Fruit fly (Drosophila melanogaster) whole organism, embryonic: Measurements from ENCODE around the gene CkIIalpha-i3.

Experiments used
- Abd-B ChIP-seq: fragments of 200-800 bp; sonication (Bioruptor generic); optimal IDR thresholded peaks from 2 replicates; lab custom pipeline; 2018; ENCODE audit warnings: missing biosample characterization, mild to moderate bottlenecking, missing genetic modification characterization, moderate library complexity
- Adf1 ChIP-seq: fragments of 200-800 bp; sonication (Bioruptor generic); IDR thresholded peaks from 2 replicates; pipeline ENCODE4 v1.3.6; 2022; ENCODE audit warnings: missing biosample characterization, missing genetic modification characterization
- Atf6 ChIP-seq: fragments of 200-800 bp; sonication (Bioruptor generic); IDR thresholded peaks from 2 replicates; pipeline ENCODE4 v1.3.6; 2022; ENCODE audit warnings: missing biosample characterization, missing genetic modification characterization
- CG12071 ChIP-seq: fragments of 200-800 bp; sonication (Bioruptor generic); optimal IDR thresholded peaks from 3 replicates; lab custom pipeline; 2018; ENCODE audit warnings: missing biosample characterization, mild to moderate bottlenecking, missing genetic modification characterization
- CG13424 ChIP-seq: fragments of 200-800 bp; sonication (Bioruptor generic); optimal IDR thresholded peaks from 2 replicates; lab custom pipeline; 2019; ENCODE audit warnings: missing biosample characterization, mild to moderate bottlenecking, missing genetic modification characterization, moderate library complexity
- CG13775 ChIP-seq: fragments of 200-800 bp; sonication (Bioruptor generic); optimal IDR thresholded peaks from 3 replicates; lab custom pipeline; 2017; ENCODE audit warnings: missing biosample characterization, mild to moderate bottlenecking, missing genetic modification characterization
- CG15601 ChIP-seq: fragments of 200-800 bp; sonication (Bioruptor generic); optimal IDR thresholded peaks from 3 replicates; lab custom pipeline; 2019; ENCODE audit warnings: missing biosample characterization, mild to moderate bottlenecking, missing genetic modification characterization, moderate library complexity
- CG15696 ChIP-seq: fragments of 200-800 bp; sonication (Bioruptor generic); optimal IDR thresholded peaks from 2 replicates; lab custom pipeline; 2019; ENCODE audit warnings: missing biosample characterization, mild to moderate bottlenecking, missing genetic modification characterization, moderate library complexity
- CG1647 ChIP-seq: fragments of 200-800 bp; sonication (Bioruptor generic); optimal IDR thresholded peaks from 3 replicates; lab custom pipeline; 2016; ENCODE audit warnings: missing biosample characterization, missing genetic modification characterization
- CG17912 ChIP-seq: fragments of 200-800 bp; sonication (Bioruptor generic); optimal IDR thresholded peaks from 2 replicates; lab custom pipeline; 2018; ENCODE audit warnings: missing biosample characterization, mild to moderate bottlenecking, missing genetic modification characterization
- CG18764 ChIP-seq: fragments of 200-800 bp; sonication (Bioruptor generic); optimal IDR thresholded peaks from 3 replicates; lab custom pipeline; 2016; ENCODE audit warnings: missing biosample characterization, missing genetic modification characterization
- CG3065 ChIP-seq: fragments of 200-800 bp; sonication (Bioruptor generic); optimal IDR thresholded peaks from 2 replicates; lab custom pipeline; 2016; ENCODE audit warnings: missing biosample characterization, missing genetic modification characterization
- CG4328 ChIP-seq: fragments of 200-800 bp; sonication (Bioruptor generic); optimal IDR thresholded peaks from 3 replicates; lab custom pipeline; 2017; ENCODE audit warnings: missing biosample characterization, missing genetic modification reagents, missing genetic modification characterization
- CG6254 ChIP-seq: fragments of 200-800 bp; sonication (Bioruptor generic); optimal IDR thresholded peaks from 3 replicates; lab custom pipeline; 2017; ENCODE audit warnings: mild to moderate bottlenecking, missing biosample characterization, missing genetic modification reagents, missing genetic modification characterization
- CoRest ChIP-seq: fragments of 200-800 bp; sonication (Bioruptor generic); optimal IDR thresholded peaks from 3 replicates; lab custom pipeline; 2018; ENCODE audit warnings: missing biosample characterization, mild to moderate bottlenecking, missing genetic modification characterization, moderate library complexity
- Dll ChIP-seq: fragments of 200-800 bp; sonication (Bioruptor generic); IDR thresholded peaks from 4 replicates; pipeline ENCODE4 v1.3.6; 2022; ENCODE audit warnings: missing biosample characterization, missing genetic modification characterization; ENCODE audit not compliant: partially characterized antibody
- Eip74EF ChIP-seq, 2 experiments: fragments of 200-800 bp in 1 of 2; fragments of >200 bp in 1 of 2; sonication (Bioruptor generic) in 1 of 2; optimal IDR thresholded peaks; 2 replicates each; lab custom pipeline; 2017 to 2019; ENCODE audit warnings: missing biosample characterization in 2 of 2, missing genetic modification characterization in 2 of 2, mild to moderate bottlenecking in 1 of 2, moderate library complexity in 1 of 2
- Fer1 ChIP-seq: fragments of 200-800 bp; sonication (Bioruptor generic); optimal IDR thresholded peaks from 2 replicates; lab custom pipeline; 2017; ENCODE audit warnings: missing biosample characterization, mild to moderate bottlenecking, missing genetic modification characterization
- Gug ChIP-seq: fragments of 200-800 bp; sonication (Bioruptor generic); IDR thresholded peaks from 4 replicates; pipeline ENCODE4 v1.3.6; 2022; ENCODE audit warnings: missing biosample characterization, missing genetic modification characterization
- Hsf ChIP-seq: fragments of 200-800 bp; sonication (Bioruptor generic); optimal IDR thresholded peaks from 3 replicates; lab custom pipeline; 2016; ENCODE audit warnings: missing biosample characterization, missing genetic modification characterization
- Jarid2 ChIP-seq: fragments of 200-800 bp; sonication (Bioruptor generic); optimal IDR thresholded peaks from 3 replicates; lab custom pipeline; 2017; ENCODE audit warnings: mild to moderate bottlenecking, missing biosample characterization, missing genetic modification reagents, missing genetic modification characterization
- Meics ChIP-seq: fragments of 200-800 bp; sonication (Bioruptor generic); optimal IDR thresholded peaks from 2 replicates; lab custom pipeline; 2017; ENCODE audit warnings: missing biosample characterization, mild to moderate bottlenecking, missing genetic modification characterization
- Mes4 ChIP-seq: fragments of 200-800 bp; sonication (Bioruptor generic); optimal IDR thresholded peaks from 2 replicates; lab custom pipeline; 2016; ENCODE audit warnings: missing biosample characterization, missing genetic modification characterization
- Oli ChIP-seq: fragments of 200-800 bp; sonication (Bioruptor generic); optimal IDR thresholded peaks from 2 replicates; lab custom pipeline; 2018; ENCODE audit warnings: missing biosample characterization, mild to moderate bottlenecking, missing genetic modification characterization, moderate library complexity
- Ssrp ChIP-seq: fragments of 200-800 bp; sonication (Bioruptor generic); optimal IDR thresholded peaks from 2 replicates; lab custom pipeline; 2018; ENCODE audit warnings: missing biosample characterization, mild to moderate bottlenecking, missing genetic modification characterization, moderate library complexity
- ara ChIP-seq: fragments of 200-800 bp; sonication (Bioruptor generic); IDR thresholded peaks from 2 replicates; pipeline ENCODE4 v1.3.6; 2022; ENCODE audit warnings: missing biosample characterization, missing genetic modification characterization
- dm ChIP-seq: fragments of 200-800 bp; sonication (Bioruptor generic); optimal IDR thresholded peaks from 3 replicates; lab custom pipeline; 2016; ENCODE audit warnings: missing biosample characterization, missing genetic modification characterization
- ems ChIP-seq: fragments of 200-800 bp; sonication (Bioruptor generic); optimal IDR thresholded peaks from 3 replicates; lab custom pipeline; 2016; ENCODE audit warnings: missing biosample characterization, missing genetic modification characterization
- ftz-f1 ChIP-seq: fragments of 200-800 bp; sonication (Bioruptor generic); optimal IDR thresholded peaks from 2 replicates; lab custom pipeline; 2016; ENCODE audit warnings: missing biosample characterization, missing genetic modification characterization
- gsb ChIP-seq: fragments of 200-800 bp; sonication (Bioruptor generic); IDR thresholded peaks from 2 replicates; pipeline ENCODE4 v1.3.6; 2022; ENCODE audit warnings: missing biosample characterization, missing genetic modification characterization
- h ChIP-seq: fragments of >200 bp; optimal IDR thresholded peaks from 2 replicates; lab custom pipeline; 2017
- hbn ChIP-seq: fragments of 200-800 bp; sonication (Bioruptor generic); IDR thresholded peaks from 2 replicates; pipeline ENCODE4 v1.3.6; 2022; ENCODE audit warnings: missing biosample characterization, missing genetic modification characterization; ENCODE audit not compliant: partially characterized antibody
- ind ChIP-seq: fragments of 200-800 bp; sonication (Bioruptor generic); optimal IDR thresholded peaks from 3 replicates; lab custom pipeline; 2016; ENCODE audit warnings: missing biosample characterization, missing genetic modification characterization
- pan ChIP-seq, 4 experiments: fragments of >200 bp in 3 of 4; fragments of 200-800 bp in 1 of 4; sonication (Bioruptor generic) in 1 of 4; optimal IDR thresholded peaks in 3 of 4; IDR thresholded peaks in 1 of 4; 2 replicates each; pipeline versions ENCODE4 v1.3.6 to Lab custom; 2017 to 2022; ENCODE audit warnings: missing biosample characterization in 2 of 4, missing genetic modification characterization in 2 of 4, mixed read lengths in 1 of 4
- pho ChIP-seq: fragments of 200-800 bp; sonication (Bioruptor generic); optimal IDR thresholded peaks from 2 replicates; lab custom pipeline; 2016; ENCODE audit warnings: missing biosample characterization, missing genetic modification characterization
- phol ChIP-seq: fragments of 200-800 bp; sonication (Bioruptor generic); optimal IDR thresholded peaks from 3 replicates; lab custom pipeline; 2018; ENCODE audit warnings: missing biosample characterization, mild to moderate bottlenecking, missing genetic modification characterization, moderate library complexity
- ranshi ChIP-seq: fragments of 200-800 bp; sonication (Bioruptor generic); IDR thresholded peaks from 2 replicates; pipeline ENCODE4 v1.3.6; 2022; ENCODE audit warnings: missing biosample characterization, missing genetic modification characterization
- rib ChIP-seq: fragments of 200-800 bp; sonication (Bioruptor generic); IDR thresholded peaks from 2 replicates; pipeline ENCODE4 v1.3.6; 2022; ENCODE audit warnings: missing biosample characterization, missing genetic modification characterization
- ro ChIP-seq: fragments of 200-800 bp; sonication (Bioruptor generic); IDR thresholded peaks from 2 replicates; pipeline ENCODE4 v1.3.6; 2022; ENCODE audit warnings: missing biosample characterization, missing genetic modification characterization
- slbo ChIP-seq: fragments of 200-800 bp; sonication (Bioruptor generic); IDR thresholded peaks from 2 replicates; pipeline ENCODE4 v1.3.6; 2022; ENCODE audit warnings: missing biosample characterization, missing genetic modification characterization
- sug ChIP-seq: fragments of 200-800 bp; optimal IDR thresholded peaks from 2 replicates; lab custom pipeline; 2019; ENCODE audit warnings: missing biosample characterization, mild to moderate bottlenecking, missing genetic modification characterization, moderate library complexity
- usp ChIP-seq: fragments of >200 bp; optimal IDR thresholded peaks from 2 replicates; lab custom pipeline; 2017; ENCODE audit warnings: missing biosample characterization, missing genetic modification characterization

The CkIIalpha-i3 gene

DNA sequence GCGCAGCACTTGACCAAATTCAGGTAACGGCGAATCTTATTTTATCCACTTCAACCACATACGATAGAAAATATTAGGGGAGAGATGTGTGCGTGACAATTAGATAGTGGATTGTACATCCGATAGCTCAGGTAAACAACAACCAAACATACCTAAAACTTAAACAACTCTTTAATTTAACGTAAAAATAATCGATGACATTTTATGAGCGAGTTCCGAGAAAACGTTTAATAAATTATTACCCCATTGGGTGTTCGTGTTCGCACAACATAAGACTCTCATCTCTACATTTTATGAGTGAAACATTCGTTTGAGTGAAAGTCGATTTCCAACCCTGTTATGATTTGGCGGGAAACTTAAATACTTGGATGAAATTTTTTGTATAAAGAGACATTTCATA lies 30.1 kb downstream of the CkIIalpha-i3 start, which contains the start of gene CG17129 (continued):
- peak; percentile 79 for TF ChIP-seq CoRest (tag; lab: Kevin White, UChicago)
- TF ChIP-seq slbo, result peak; percentile 84
- no peak for TF ChIP-seq Adf1 (GFP tag; lab: Robert Waterston, UW)
- peak; percentile 82 for TF ChIP-seq ara (GFP tag; lab: Robert Waterston, UW)
- TF ChIP-seq CG3065 (GFP tag; lab: Kevin White, UChicago), result peak; percentile 31
- TF ChIP-seq pan (optimal IDR thresholded peaks at IDR 0.05; lab: Kevin White, UChicago), result no peak
- TF ChIP-seq pan (GFP tag; optimal IDR thresholded peaks at IDR 0.05 in 1 of 2, IDR thresholded peaks at IDR 0.05 in 1 of 2), result peak in 1 of 2 experiments; percentile 70
- peak; percentile 82 for TF ChIP-seq ind (GFP tag; lab: Kevin White, UChicago)
- peak; percentile 72 for TF ChIP-seq Mes4
- no peak for TF ChIP-seq h (lab: Kevin White, UChicago)
- TF ChIP-seq Abd-B (GFP tag; lab: Kevin White, UChicago), result peak; percentile 76
- TF ChIP-seq CG1647 (GFP tag; lab: Kevin White, UChicago), result peak; percentile 77
- no peak for TF ChIP-seq ems (GFP tag; lab: Kevin White, UChicago)
- TF ChIP-seq ftz-f1 (GFP tag; lab: Kevin White, UChicago), result no peak
- TF ChIP-seq usp (GFP tag; lab: Kevin White, UChicago), result no peak
- TF ChIP-seq gsb (GFP tag; lab: Robert Waterston, UW), result no peak
- peak; percentile 82 for TF ChIP-seq CG15601 (tag; lab: Kevin White, UChicago)
- peak; percentile 83 for TF ChIP-seq CG15696 (tag; lab: Kevin White, UChicago)
- TF ChIP-seq Dll (GFP tag; lab: Robert Waterston, UW), result peak; percentile 99
- peak; percentile 78 for TF ChIP-seq CG13775
- peak; percentile 78 for TF ChIP-seq CG13424 (tag; lab: Kevin White, UChicago)
- no peak for TF ChIP-seq ro (GFP tag; lab: Robert Waterston, UW)
- peak; percentile 43; the same call in 1 of the 2 replicates for TF ChIP-seq rib (GFP tag; lab: Robert Waterston, UW)
- TF ChIP-seq Ssrp (tag; lab: Kevin White, UChicago), result peak; percentile 63
- TF ChIP-seq sug (tag; lab: Kevin White, UChicago), result no peak
- peak; percentile 61 for TF ChIP-seq CG18764
- peak; percentile 56 for TF ChIP-seq dm
- peak; percentile 67; the same call in 1 of the 2 replicates for TF ChIP-seq Atf6 (GFP tag; lab: Robert Waterston, UW)
- TF ChIP-seq CG6254 (GFP tag; lab: Kevin White, UChicago), result no peak
- peak in 1 of 2 experiments; percentile 47 for TF ChIP-seq Eip74EF (GFP tag; optimal IDR thresholded peaks at IDR 0.05; lab: Kevin White, UChicago)
- TF ChIP-seq phol (tag; lab: Kevin White, UChicago), result peak; percentile 83
- TF ChIP-seq Jarid2 (GFP tag; lab: Kevin White, UChicago), result peak; percentile 32
- TF ChIP-seq CG17912, result peak; percentile 2
- TF ChIP-seq CG12071 (GFP tag; lab: Kevin White, UChicago), result peak; percentile 39
- TF ChIP-seq Gug (GFP tag; lab: Robert Waterston, UW), result peak; percentile 85
- TF ChIP-seq Hsf (GFP tag; lab: Kevin White, UChicago), result peak; percentile 71
- TF ChIP-seq pho (GFP tag; lab: Kevin White, UChicago), result peak; percentile 68
- TF ChIP-seq hbn (GFP tag; lab: Robert Waterston, UW), result peak; percentile 99
- TF ChIP-seq CG4328 (GFP tag; lab: Kevin White, UChicago), result peak; percentile 69
- TF ChIP-seq ranshi (GFP tag; lab: Robert Waterston, UW), result peak; percentile 72
- no peak for TF ChIP-seq Fer1 (GFP tag; lab: Kevin White, UChicago)
- TF ChIP-seq Oli (tag; lab: Kevin White, UChicago), result peak; percentile 55
- TF ChIP-seq Meics (GFP tag; lab: Kevin White, UChicago), result peak; percentile 61
